Fruit fly (Drosophila melanogaster) whole organism: ENCODE data around the gene CG18170.

Source experiments
- CG8478 ChIP-seq: fragments of >200 bp; optimal IDR thresholded peaks from 2 replicates; lab custom pipeline; 2018; ENCODE audit warnings: inconsistent platforms
- Dll ChIP-seq: fragments of >200 bp; optimal IDR thresholded peaks from 2 replicates; lab custom pipeline; 2017
- EcR ChIP-seq, 2 experiments: fragments of >200 bp; optimal IDR thresholded peaks; 2 replicates each; lab custom pipeline; 2017; ENCODE audit warnings: missing biosample characterization in 2 of 2, missing genetic modification characterization in 2 of 2, missing genetic modification reagents in 2 of 2
- pan ChIP-seq: fragments of >200 bp; optimal IDR thresholded peaks from 2 replicates; lab custom pipeline; 2017
- psq ChIP-seq: fragments of >200 bp; optimal IDR thresholded peaks from 2 replicates; lab custom pipeline; 2017
- usp ChIP-seq: fragments of >200 bp; optimal IDR thresholded peaks from 2 replicates; lab custom pipeline; 2017; ENCODE audit warnings: missing biosample characterization, missing genetic modification characterization, mixed read lengths

- no peak for TF ChIP-seq Dll
- no peak for TF ChIP-seq psq (lab: Kevin White, UChicago)
- no peak for TF ChIP-seq usp (GFP tag; lab: Kevin White, UChicago)
- no peak for TF ChIP-seq pan (lab: Kevin White, UChicago)
- TF ChIP-seq EcR (GFP tag; optimal IDR thresholded peaks at IDR 0.05; lab: Kevin White, UChicago): no peak
- TF ChIP-seq CG8478: no peak
Measured at dm6 chr3L:1644920-1645567, 42.3 kb downstream of the CG18170 start, which contains the start of the genes alphaCOP and CG13919.
